Fruit fly (Drosophila melanogaster): Measurements from ENCODE around the gene Nadsyn.

Gene Nadsyn

DNA sequence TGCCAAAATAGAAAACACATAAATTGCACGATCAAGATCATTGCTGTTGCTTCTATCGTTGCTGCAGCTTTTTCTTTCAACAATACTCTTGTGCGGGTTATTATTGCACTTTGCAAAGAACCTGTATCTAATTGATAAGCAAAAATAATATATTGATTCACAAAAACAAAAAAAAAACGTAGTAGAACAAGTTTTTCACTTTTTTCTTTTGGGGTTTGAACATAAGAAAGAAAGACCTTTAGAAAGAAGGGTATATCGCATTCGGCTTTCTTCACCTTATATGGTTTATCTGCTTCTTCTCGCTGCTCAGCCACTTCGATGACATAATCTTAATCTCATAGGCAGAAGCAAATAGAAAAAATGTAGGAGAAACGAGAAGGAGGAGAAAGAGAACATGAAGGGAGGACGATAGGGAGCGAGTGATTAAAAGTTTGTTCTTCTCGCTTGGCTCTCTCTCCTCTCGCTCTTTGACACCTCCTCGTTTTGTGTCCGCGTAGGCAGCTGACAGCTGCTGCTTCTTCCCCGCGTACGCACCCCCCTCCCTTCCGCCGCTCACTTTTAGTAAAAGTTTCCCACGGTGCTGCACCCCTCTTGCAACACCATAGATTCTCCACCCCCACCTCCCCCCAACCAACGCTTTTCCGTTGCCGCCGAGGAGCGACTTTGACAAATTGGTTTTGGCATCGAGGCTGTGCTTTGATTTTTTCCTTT, 19.2 kb downstream of the Nadsyn start:
- no peak for TF ChIP-seq CTCF (optimal IDR thresholded peaks at IDR 0.05)
- no peak for TF ChIP-seq CG8478 (optimal IDR thresholded peaks at IDR 0.05)

dm6 chrX:13691992-13692391, 26.1 kb downstream of the Nadsyn start, which contains the start of gene Nna1:
TSS of gene Nna1 (plus strand) at chrX:13692292.
- TF ChIP-seq CG8478 (optimal IDR thresholded peaks at IDR 0.05) (no peak), CTCF (optimal IDR thresholded peaks at IDR 0.05) (no peak)

DNA sequence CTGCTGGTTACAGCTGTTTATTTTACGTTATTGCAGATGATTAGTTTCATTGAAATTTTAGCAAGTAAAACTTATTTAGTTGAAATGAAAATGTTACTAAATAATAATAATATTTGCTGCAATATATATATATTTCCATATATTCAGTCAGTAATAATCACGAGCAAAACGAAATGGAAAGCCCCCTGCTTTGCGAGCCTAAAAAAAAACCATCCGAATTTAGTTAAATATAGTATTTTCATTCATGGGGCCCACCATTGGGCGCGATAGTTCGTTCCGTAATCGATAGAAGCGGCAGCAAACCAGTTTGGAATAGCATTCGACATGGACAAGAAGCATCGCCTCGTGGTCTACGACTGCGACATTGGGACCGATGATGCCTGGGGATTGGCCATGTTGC, 35.4 kb downstream of the Nadsyn start, which contains the start of gene CG11158:
TSS of gene CG11158 (plus strand) at position 301 of the 400 bp plus-strand sequence.
- no peak for TF ChIP-seq CTCF (optimal IDR thresholded peaks at IDR 0.05)
- TF ChIP-seq CG8478 (optimal IDR thresholded peaks at IDR 0.05) = no peak

dm6 chrX:13681906-13682305, 36.2 kb downstream of the Nadsyn start:
- TF ChIP-seq CTCF (optimal IDR thresholded peaks at IDR 0.05) = no peak
- no peak for TF ChIP-seq CG8478 (optimal IDR thresholded peaks at IDR 0.05)

dm6 chrX:13680262-13680661, 37.8 kb downstream of the Nadsyn start, which contains the start of gene CG12177:
TSS of gene CG12177 (minus strand) at chrX:13680500.
- TF ChIP-seq CG8478 (optimal IDR thresholded peaks at IDR 0.05) = no peak
- no peak for TF ChIP-seq CTCF (optimal IDR thresholded peaks at IDR 0.05)

DNA sequence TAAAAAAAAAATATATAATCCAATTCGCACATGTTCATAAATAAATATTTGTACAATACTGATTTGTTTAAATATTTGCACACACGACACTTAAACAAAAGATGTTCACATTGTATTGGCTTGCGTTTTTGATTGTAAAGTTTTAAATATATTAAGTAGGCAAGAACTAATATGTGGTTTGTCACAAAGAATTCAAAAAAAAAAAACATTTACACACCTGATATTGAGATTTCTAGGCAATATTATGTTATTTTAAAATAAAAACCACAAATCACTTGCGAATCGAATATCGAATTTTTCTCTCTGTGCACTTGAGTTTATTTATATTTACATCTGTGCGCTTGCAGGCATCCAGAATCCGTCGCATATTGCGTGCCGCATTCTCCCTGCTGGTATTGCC, 38.5 kb downstream of the Nadsyn start:
- TF ChIP-seq CG8478 (optimal IDR thresholded peaks at IDR 0.05) = no peak
- TF ChIP-seq CTCF (optimal IDR thresholded peaks at IDR 0.05) = no peak

dm6 chrX:13677970-13678490, 40.1 kb downstream of the Nadsyn start:
- no peak for TF ChIP-seq CTCF (optimal IDR thresholded peaks at IDR 0.05)
- TF ChIP-seq CG8478 (optimal IDR thresholded peaks at IDR 0.05) = no peak

dm6 chrX:13676458-13676944, 41.6 kb downstream of the Nadsyn start, which contains the start of gene CG11162:
TSS of gene CG11162 (plus strand) at chrX:13676894.
- TF ChIP-seq CG8478 (optimal IDR thresholded peaks at IDR 0.05) (no peak), CTCF (optimal IDR thresholded peaks at IDR 0.05) (no peak)

- TF ChIP-seq CTCF (optimal IDR thresholded peaks at IDR 0.05) (no peak), CG8478 (optimal IDR thresholded peaks at IDR 0.05) (no peak)
Measured at dm6 chrX:13670329-13670847, 47.7 kb downstream of the Nadsyn start.

dm6 chrX:13669366-13669765, 48.7 kb downstream of the Nadsyn start, which contains the start of gene CG15760:
TSS of gene CG15760 (plus strand) at chrX:13669699.
- TF ChIP-seq CG8478 (optimal IDR thresholded peaks at IDR 0.05) (no peak), CTCF (optimal IDR thresholded peaks at IDR 0.05) (no peak)

DNA sequence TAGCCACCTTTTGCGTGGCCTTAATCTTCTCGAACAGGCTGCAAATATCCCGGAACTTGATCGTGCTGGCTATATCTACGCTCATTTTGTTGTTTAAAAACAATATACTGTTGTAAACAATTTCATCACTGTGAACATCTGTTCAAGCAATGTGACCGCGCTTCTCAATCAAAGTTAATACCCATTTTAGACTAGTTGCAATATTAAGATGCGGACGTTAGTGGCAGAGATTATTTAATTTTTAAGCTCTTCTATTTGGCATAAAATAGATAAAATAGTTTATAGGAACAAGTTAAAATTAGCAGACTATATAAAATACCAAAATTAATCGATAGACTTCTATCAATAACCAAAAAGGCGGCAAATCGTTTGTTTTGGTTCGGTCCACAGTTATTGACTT, 50.4 kb downstream of the Nadsyn start, which contains the start of the genes DNAlig4 and CG11164:
TSS of gene DNAlig4 (minus strand) at position 156 of the 400 bp plus-strand sequence.
TSS of gene CG11164 (plus strand) at position 359 of the 400 bp plus-strand sequence.
- TF ChIP-seq CG8478 (optimal IDR thresholded peaks at IDR 0.05) (no peak), CTCF (optimal IDR thresholded peaks at IDR 0.05) (no peak)

DNA sequence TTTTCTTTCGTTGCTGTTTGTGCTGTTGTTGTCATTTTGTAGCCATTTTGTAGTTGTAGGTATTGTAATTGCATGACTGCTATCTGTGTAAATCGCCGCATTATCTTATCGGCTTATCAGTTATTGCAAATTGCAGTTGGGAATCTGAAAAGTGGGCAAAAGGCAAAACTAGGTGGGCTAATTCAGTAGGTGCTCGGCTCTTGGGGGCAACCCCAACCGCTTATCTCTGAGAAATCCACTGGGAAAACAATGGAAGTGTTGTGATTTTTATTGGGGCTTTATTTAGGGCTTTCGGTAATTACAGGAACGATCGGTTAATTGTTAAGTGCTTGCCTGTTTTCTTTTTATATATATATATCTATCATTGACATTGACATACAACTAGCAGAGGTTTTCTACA, 66.9 kb downstream of the Nadsyn start:
- no peak for TF ChIP-seq CTCF (optimal IDR thresholded peaks at IDR 0.05)
- no peak for TF ChIP-seq CG8478 (optimal IDR thresholded peaks at IDR 0.05)

- TF ChIP-seq CG8478 (optimal IDR thresholded peaks at IDR 0.05) = no peak
- no peak for TF ChIP-seq CTCF (optimal IDR thresholded peaks at IDR 0.05)
Measured at dm6 chrX:13649801-13650200, 68.3 kb downstream of the Nadsyn start.

- TF ChIP-seq CG8478 (optimal IDR thresholded peaks at IDR 0.05) (no peak), CTCF (optimal IDR thresholded peaks at IDR 0.05) (no peak)
Measured at dm6 chrX:13648819-13649218, 69.3 kb downstream of the Nadsyn start.

DNA sequence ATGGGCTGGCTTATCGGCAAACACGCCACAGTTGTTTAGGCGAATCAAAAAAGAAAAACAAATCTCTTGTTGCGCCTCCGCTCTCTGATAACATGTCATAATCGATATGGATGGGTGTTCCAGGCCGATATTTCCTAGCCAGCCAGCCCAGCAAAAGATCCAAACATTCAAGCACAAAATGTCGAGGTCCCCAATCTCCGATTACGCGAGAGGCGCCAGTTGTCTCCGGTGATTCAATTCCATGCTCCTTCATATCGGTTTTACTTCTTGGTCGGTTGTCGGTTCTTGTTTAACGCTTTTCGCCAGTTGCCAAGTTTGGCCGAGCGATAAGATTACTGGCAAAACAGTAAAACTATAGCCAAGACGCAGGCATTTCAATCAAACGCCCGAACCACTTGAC, 71.9 kb downstream of the Nadsyn start:
- TF ChIP-seq CTCF (optimal IDR thresholded peaks at IDR 0.05) (no peak), CG8478 (optimal IDR thresholded peaks at IDR 0.05) (no peak)

Data from S2 (cell line).